Worm (Caenorhabditis elegans) whole organism, mixed stage, embryonic: ENCODE measurements around the gene pals-27.

Experiments
- M03D4.4 ChIP-seq: sonication (generic microtip); optimal IDR thresholded peaks from 2 replicates; lab custom pipeline; 2017; ENCODE audit warnings: mild to moderate bottlenecking, missing genetic modification characterization, missing compliant biosample characterization
- bed-3 ChIP-seq: fragments of 200-800 bp; sonication (Bioruptor generic); optimal IDR thresholded peaks from 3 replicates; lab custom pipeline; 2018; ENCODE audit warnings: mild to moderate bottlenecking, missing genetic modification characterization, moderate library complexity, missing compliant biosample characterization
- blmp-1 ChIP-seq: fragments of 150-350 bp; optimal IDR thresholded peaks from 2 replicates; lab custom pipeline; 2014; ENCODE audit warnings: missing biosample characterization, missing genetic modification characterization
- ceh-43 ChIP-seq: fragments of 200-800 bp; sonication (Bioruptor generic); optimal IDR thresholded peaks from 2 replicates; lab custom pipeline; 2018; ENCODE audit warnings: mild to moderate bottlenecking, missing genetic modification characterization, moderate library complexity, missing compliant biosample characterization
- ceh-83 ChIP-seq: fragments of 200-800 bp; sonication (Bioruptor generic); optimal IDR thresholded peaks from 2 replicates; lab custom pipeline; 2018; ENCODE audit warnings: mild to moderate bottlenecking, missing genetic modification characterization, missing compliant biosample characterization
- ces-1 ChIP-seq: fragments of 150-350 bp; optimal IDR thresholded peaks from 2 replicates; lab custom pipeline; 2014; ENCODE audit warnings: missing biosample characterization, missing genetic modification reagents, missing genetic modification characterization
- cnd-1 ChIP-seq: fragments of 200-800 bp; sonication (Bioruptor generic); optimal IDR thresholded peaks from 2 replicates; lab custom pipeline; 2018; ENCODE audit warnings: mild to moderate bottlenecking, missing genetic modification characterization, missing compliant biosample characterization
- drap-1 ChIP-seq: fragments of 200-800 bp; sonication (Bioruptor generic); optimal IDR thresholded peaks from 3 replicates; lab custom pipeline; 2018; ENCODE audit warnings: mild to moderate bottlenecking, missing genetic modification characterization, missing compliant biosample characterization
- elt-1 ChIP-seq: sonication (generic microtip); optimal IDR thresholded peaks from 2 replicates; lab custom pipeline; 2017; ENCODE audit warnings: missing genetic modification characterization, mild to moderate bottlenecking, missing compliant biosample characterization, antibody characterized with exemption, moderate library complexity, borderline replicate concordance; ENCODE audit not compliant: insufficient read depth
- elt-3 ChIP-seq: fragments of 150-350 bp; optimal IDR thresholded peaks from 2 replicates; lab custom pipeline; 2014; ENCODE audit warnings: missing biosample characterization, missing genetic modification characterization
- flh-1 ChIP-seq: fragments of 200-800 bp; sonication (Bioruptor generic); optimal IDR thresholded peaks from 2 replicates; lab custom pipeline; 2018; ENCODE audit warnings: mild to moderate bottlenecking, missing genetic modification characterization, moderate library complexity, missing compliant biosample characterization
- hlh-1 ChIP-seq: fragments of 150-350 bp; optimal IDR thresholded peaks from 2 replicates; lab custom pipeline; 2014; ENCODE audit warnings: missing biosample characterization, missing genetic modification reagents, missing genetic modification characterization
- lin-13 ChIP-seq: fragments of 150-350 bp; optimal IDR thresholded peaks from 2 replicates; lab custom pipeline; 2014; ENCODE audit warnings: missing biosample characterization, missing genetic modification characterization
- lin-32 ChIP-seq: fragments of 200-800 bp; sonication (Bioruptor generic); optimal IDR thresholded peaks from 2 replicates; lab custom pipeline; 2018; ENCODE audit warnings: mild to moderate bottlenecking, missing genetic modification characterization, missing compliant biosample characterization
- lsy-2 ChIP-seq: fragments of 150-350 bp; optimal IDR thresholded peaks from 2 replicates; lab custom pipeline; 2014; ENCODE audit warnings: missing biosample characterization, missing genetic modification characterization
- mab-5 ChIP-seq: fragments of 150-350 bp; optimal IDR thresholded peaks from 2 replicates; lab custom pipeline; 2014; ENCODE audit warnings: missing biosample characterization, missing genetic modification characterization
- mep-1 ChIP-seq: fragments of 150-350 bp; optimal IDR thresholded peaks from 2 replicates; lab custom pipeline; 2017; ENCODE audit warnings: missing biosample characterization, missing genetic modification reagents, missing genetic modification characterization, inconsistent platforms
- mls-2 ChIP-seq: sonication (generic microtip); optimal IDR thresholded peaks from 2 replicates; lab custom pipeline; 2016; ENCODE audit warnings: mild to moderate bottlenecking, missing genetic modification characterization, moderate library complexity, missing compliant biosample characterization
- nhr-12 ChIP-seq: fragments of 150-350 bp; optimal IDR thresholded peaks from 2 replicates; lab custom pipeline; 2014; ENCODE audit warnings: missing biosample characterization, missing genetic modification characterization
- nhr-2 ChIP-seq: fragments of 150-350 bp; optimal IDR thresholded peaks from 2 replicates; lab custom pipeline; 2014; ENCODE audit warnings: missing biosample characterization, missing genetic modification characterization
- nhr-237 ChIP-seq: fragments of 150-350 bp; optimal IDR thresholded peaks from 2 replicates; lab custom pipeline; 2014; ENCODE audit warnings: missing biosample characterization, missing genetic modification characterization
- nhr-28 ChIP-seq: fragments of 150-350 bp; optimal IDR thresholded peaks from 2 replicates; lab custom pipeline; 2014; ENCODE audit warnings: missing biosample characterization, missing genetic modification characterization
- sem-2 ChIP-seq: fragments of 200-800 bp; sonication (Bioruptor generic); optimal IDR thresholded peaks from 2 replicates; lab custom pipeline; 2018; ENCODE audit warnings: mild to moderate bottlenecking, missing genetic modification characterization, missing compliant biosample characterization
- snpc-4 ChIP-seq: fragments of 150-350 bp; optimal IDR thresholded peaks from 2 replicates; lab custom pipeline; 2014; ENCODE audit warnings: missing biosample characterization, missing genetic modification characterization
- sptf-1 ChIP-seq: sonication (generic microtip); optimal IDR thresholded peaks from 2 replicates; lab custom pipeline; 2017; ENCODE audit warnings: mild to moderate bottlenecking, missing genetic modification characterization, moderate library complexity, missing compliant biosample characterization
- tbx-8 ChIP-seq: fragments of 200-800 bp; sonication (Bioruptor generic); optimal IDR thresholded peaks from 2 replicates; lab custom pipeline; 2018; ENCODE audit warnings: mild to moderate bottlenecking, missing genetic modification characterization, moderate library complexity, missing compliant biosample characterization
- unc-120 ChIP-seq: sonication (generic microtip); optimal IDR thresholded peaks from 2 replicates; lab custom pipeline; 2017; ENCODE audit warnings: missing genetic modification characterization, missing compliant biosample characterization; ENCODE audit not compliant: poor library complexity, severe bottlenecking
- unc-39 ChIP-seq: fragments of 150-350 bp; optimal IDR thresholded peaks from 2 replicates; lab custom pipeline; 2014; ENCODE audit warnings: missing biosample characterization, missing genetic modification characterization
- zip-8 ChIP-seq: fragments of 150-350 bp; optimal IDR thresholded peaks from 2 replicates; lab custom pipeline; 2014; ENCODE audit warnings: missing biosample characterization, missing genetic modification characterization
- ztf-11 ChIP-seq: fragments of 150-350 bp; optimal IDR thresholded peaks from 2 replicates; lab custom pipeline; 2014; ENCODE audit warnings: missing biosample characterization, missing genetic modification characterization

The pals-27 gene

DNA sequence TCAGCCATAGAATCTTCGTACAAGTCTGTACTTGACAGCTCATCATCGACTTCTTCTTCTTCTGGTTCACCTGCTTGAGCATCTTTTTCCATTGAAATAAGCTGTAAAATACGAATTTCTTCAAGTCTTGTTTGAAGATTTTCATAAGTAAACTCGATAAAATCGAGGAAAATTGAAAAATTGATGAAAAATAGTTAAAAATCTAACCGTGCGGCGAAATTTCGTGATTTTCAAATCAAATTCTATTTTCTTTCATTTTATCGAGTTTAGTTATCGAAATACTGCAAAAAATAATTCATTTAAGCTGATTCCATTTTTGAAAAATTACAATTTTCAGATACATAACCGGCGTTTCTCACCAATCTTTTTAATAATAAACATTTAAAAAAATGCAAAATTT, 33.7 kb downstream of the pals-27 start, which contains the start of gene R07E5.11:
TSS of gene R07E5.11 (minus strand) at position 101 of the 400 bp plus-strand sequence.
- no peak for TF ChIP-seq zip-8
- TF ChIP-seq elt-3 (tag; lab: Kevin White, UChicago), result no peak
- TF ChIP-seq snpc-4 (tag; lab: Kevin White, UChicago), result no peak
- TF ChIP-seq sem-2, result no peak
- TF ChIP-seq flh-1 (GFP tag; lab: Kevin White, UChicago), result no peak
- no peak for TF ChIP-seq hlh-1 (tag; lab: Kevin White, UChicago)
- TF ChIP-seq lin-32 (GFP tag; lab: Kevin White, UChicago), result no peak
- no peak for TF ChIP-seq lin-13 (tag; lab: Kevin White, UChicago)
- no peak for TF ChIP-seq unc-39 (tag; lab: Kevin White, UChicago)
- TF ChIP-seq ceh-43 (GFP tag; lab: Kevin White, UChicago), result no peak

DNA sequence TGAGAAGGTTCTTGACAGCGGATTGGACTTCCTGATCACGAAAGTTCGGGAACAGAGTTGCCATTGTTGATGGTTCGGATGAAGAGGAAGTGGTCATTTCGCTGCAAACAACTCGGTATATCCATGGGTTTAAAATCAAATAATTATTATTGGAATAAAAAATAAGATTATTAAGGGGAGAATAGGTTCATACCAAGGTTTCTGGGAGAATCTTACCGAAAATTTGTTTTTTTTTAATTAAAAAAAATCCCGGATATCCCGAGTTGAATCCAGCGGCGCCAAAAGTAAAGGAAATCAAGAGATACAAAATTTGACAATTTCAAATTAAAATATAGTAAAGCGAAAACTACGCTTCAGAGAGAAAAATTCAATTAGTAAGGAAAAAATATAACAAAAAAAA, 36.5 kb downstream of the pals-27 start, which contains the start of the genes R07E5.19 and pdcd-2:
TSS of gene R07E5.19 (minus strand) at position 101 of the 400 bp plus-strand sequence.
TSS of gene pdcd-2 (minus strand) at position 102 of the 400 bp plus-strand sequence.
- TF ChIP-seq blmp-1 (tag; lab: Kevin White, UChicago) (no peak), lsy-2 (no peak), sptf-1 (tag; lab: Kevin White, UChicago) (no peak), sem-2 (no peak), nhr-2 (no peak), ztf-11 (no peak), drap-1 (no peak), mab-5 (tag; lab: Kevin White, UChicago) (no peak), M03D4.4 (tag; lab: Kevin White, UChicago) (no peak), lin-32 (GFP tag; lab: Kevin White, UChicago) (no peak), lin-13 (tag; lab: Kevin White, UChicago) (no peak)

DNA sequence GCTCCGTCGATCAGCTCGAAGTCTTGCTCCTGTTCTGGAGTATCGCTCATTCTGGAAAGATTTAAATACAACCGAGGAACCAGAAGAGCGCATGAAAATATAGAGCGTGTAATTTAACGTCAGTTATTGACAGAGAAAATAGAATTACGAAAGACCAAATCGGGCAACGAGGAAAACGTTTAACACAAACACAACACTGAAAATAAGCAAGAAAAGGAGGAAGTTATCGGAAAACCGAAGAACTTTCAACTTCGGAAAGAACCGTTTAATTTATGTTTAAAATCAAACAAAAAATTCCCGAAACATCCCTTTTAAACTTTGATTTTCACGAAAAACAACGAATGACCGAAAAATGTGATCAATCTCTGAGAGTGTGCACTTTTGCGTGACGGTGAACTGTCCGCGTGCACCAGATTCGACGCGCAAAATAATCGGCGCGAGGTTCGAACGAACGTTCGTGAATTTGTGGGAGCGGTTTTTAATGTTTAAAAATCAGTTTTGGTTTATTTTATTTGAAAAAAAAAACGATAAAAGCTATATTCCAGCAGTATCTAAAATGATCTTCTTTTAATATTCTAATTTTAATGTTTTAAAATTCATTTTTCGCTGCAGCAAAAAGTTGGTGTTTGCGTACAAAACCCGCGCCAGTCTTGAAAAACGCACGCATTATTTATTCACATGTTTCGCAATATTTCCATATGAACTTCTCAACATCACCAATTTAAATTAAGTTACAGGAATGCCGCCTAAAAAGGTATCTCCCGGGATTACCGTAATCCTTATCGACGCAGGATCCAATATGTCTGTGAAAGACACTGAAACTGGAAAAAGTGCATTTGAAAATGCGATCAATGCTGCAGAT, 37.9 kb downstream of the pals-27 start, which contains the start of the genes R07E5.7 and cku-80:
TSS of gene R07E5.7 (minus strand) at position 51 of the 862 bp plus-strand sequence.
TSS of gene cku-80 (plus strand) at position 732 of the 862 bp plus-strand sequence.
- TF ChIP-seq lsy-2 (peak; percentile 71), elt-1 (tag; lab: Kevin White, UChicago) (no peak), nhr-237 (tag; lab: Kevin White, UChicago) (peak; percentile 40), ceh-83 (GFP tag; lab: Kevin White, UChicago) (peak; percentile 48), nhr-12 (tag; lab: Kevin White, UChicago) (no peak), lin-32 (GFP tag; lab: Kevin White, UChicago) (no peak), lin-13 (tag; lab: Kevin White, UChicago) (no peak), unc-39 (tag; lab: Kevin White, UChicago) (no peak), sem-2 (no peak), blmp-1 (tag; lab: Kevin White, UChicago) (no peak), nhr-28 (tag; lab: Kevin White, UChicago) (no peak), nhr-2 (no peak), M03D4.4 (tag; lab: Kevin White, UChicago) (peak; percentile 6), tbx-8 (GFP tag; lab: Kevin White, UChicago) (no peak), ces-1 (GFP tag; lab: Kevin White, UChicago) (peak; percentile 30), cnd-1 (tag; lab: Kevin White, UChicago) (no peak), mep-1 (tag; lab: Kevin White, UChicago) (peak; percentile 52)

- TF ChIP-seq ceh-43 (GFP tag; lab: Kevin White, UChicago) (peak; percentile 70), flh-1 (GFP tag; lab: Kevin White, UChicago) (peak; percentile 28), M03D4.4 (tag; lab: Kevin White, UChicago) (peak; percentile 62), cnd-1 (tag; lab: Kevin White, UChicago) (peak; percentile 75), mls-2 (peak; percentile 79), unc-120 (tag; lab: Kevin White, UChicago) (peak; percentile 60), lin-32 (GFP tag; lab: Kevin White, UChicago) (peak; percentile 62), sptf-1 (tag; lab: Kevin White, UChicago) (peak; percentile 82), drap-1 (peak; percentile 73), ceh-83 (GFP tag; lab: Kevin White, UChicago) (peak; percentile 84), bed-3 (GFP tag; lab: Kevin White, UChicago) (peak; percentile 52), sem-2 (peak; percentile 59), tbx-8 (GFP tag; lab: Kevin White, UChicago) (peak; percentile 42)
These were observed 45.3 kb downstream of the pals-27 start for ce11 chrIII:4426711-4427218.
